Worm (Caenorhabditis elegans): ENCODE data around the gene fbxa-163.

- no peak for TF ChIP-seq fos-1 (tag; optimal IDR thresholded peaks at IDR 0.05)
- no peak for TF ChIP-seq lin-39 (tag; optimal IDR thresholded peaks at IDR 0.05)
- TF ChIP-seq lsy-2 (tag; optimal IDR thresholded peaks at IDR 0.05): no peak
- no peak for TF ChIP-seq unc-39 (tag; optimal IDR thresholded peaks at IDR 0.05)
- TF ChIP-seq nhr-6 (tag; optimal IDR thresholded peaks at IDR 0.05): no peak
- no peak for TF ChIP-seq alr-1 (tag; optimal IDR thresholded peaks at IDR 0.05)
- TF ChIP-seq unc-62 (GFP tag; optimal IDR thresholded peaks at IDR 0.05): no peak
- TF ChIP-seq ztf-11 (tag; optimal IDR thresholded peaks at IDR 0.05): no peak
- no peak for TF ChIP-seq blmp-1 (tag; optimal IDR thresholded peaks at IDR 0.05; ENCODE audit: insufficient read depth)
These were observed 35.7 kb upstream of the fbxa-163 start, which contains the start of gene ZC204.17 for ce11 chrII:1646199-1646598.
